Fruit fly (Drosophila melanogaster): ENCODE results near the gene Peritrophin-15b.

Gene Peritrophin-15b

dm6 chr2L:8426801-8427200 lies 32.1 kb upstream of the Peritrophin-15b start:
- TF ChIP-seq Met (GFP tag; optimal IDR thresholded peaks at IDR 0.05) (no peak), svp (GFP tag) (peak; percentile 74)

DNA sequence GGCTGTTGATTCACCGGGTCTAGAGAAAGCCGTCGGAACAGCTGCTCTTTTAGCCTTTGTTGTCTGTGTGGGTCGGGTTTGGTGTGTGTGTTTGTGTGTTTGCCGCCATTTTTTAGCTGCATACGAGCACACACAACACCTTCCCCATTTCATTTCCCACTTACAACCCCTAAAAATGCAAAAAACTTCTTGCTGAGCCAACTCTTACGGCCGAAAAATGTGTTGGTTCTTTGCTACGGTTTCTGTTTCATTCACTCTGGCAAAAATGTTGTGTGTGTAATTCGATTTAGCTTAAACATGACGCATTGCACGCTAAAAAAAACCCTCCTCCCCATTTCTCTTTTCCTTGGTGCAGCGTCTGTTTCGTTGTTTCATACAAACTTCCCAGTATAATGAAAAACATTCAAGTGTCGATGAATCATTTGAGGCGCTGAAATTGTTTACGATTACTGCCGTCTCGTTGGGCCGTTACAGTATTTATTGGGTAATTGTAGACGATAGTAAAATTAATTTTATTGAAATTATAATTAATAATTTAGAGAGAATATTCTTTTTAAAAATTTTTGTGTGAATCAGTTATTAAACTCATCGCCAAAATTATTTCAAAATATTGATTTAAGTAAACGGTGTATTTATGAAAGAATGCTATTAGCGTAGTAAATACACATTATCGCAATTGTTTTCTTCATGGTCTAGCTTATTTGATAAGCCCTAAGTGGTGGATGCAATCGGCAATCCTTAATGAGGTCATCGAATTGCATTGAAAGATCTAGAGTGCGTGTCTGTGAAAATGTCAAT lies 31.4 kb upstream of the Peritrophin-15b start:
- TF ChIP-seq Hr39 (GFP tag; optimal IDR thresholded peaks at IDR 0.05) = no peak
- no peak for TF ChIP-seq CG6276 (GFP tag; optimal IDR thresholded peaks at IDR 0.05)
- TF ChIP-seq Lpt (GFP tag; optimal IDR thresholded peaks at IDR 0.05) = no peak
- TF ChIP-seq salr (GFP tag; optimal IDR thresholded peaks at IDR 0.05) = no peak
- TF ChIP-seq Ets21C (GFP tag; optimal IDR thresholded peaks at IDR 0.05) = no peak
- no peak for TF ChIP-seq pdm3 (GFP tag; optimal IDR thresholded peaks at IDR 0.05)
- no peak for TF ChIP-seq spab (GFP tag; optimal IDR thresholded peaks at IDR 0.05)
- no peak for TF ChIP-seq CG8119 (GFP tag; IDR thresholded peaks at IDR 0.05)
- peak; percentile 5 for TF ChIP-seq esn (GFP tag; optimal IDR thresholded peaks at IDR 0.05)
- no peak for TF ChIP-seq Eip75B (GFP tag; optimal IDR thresholded peaks at IDR 0.05)
- no peak for TF ChIP-seq CG3919 (GFP tag; optimal IDR thresholded peaks at IDR 0.05)
- TF ChIP-seq CG6854 (GFP tag; optimal IDR thresholded peaks at IDR 0.05) = no peak
- TF ChIP-seq Eip93F (GFP tag; optimal IDR thresholded peaks at IDR 0.05) = peak; percentile 72
- no peak for TF ChIP-seq CG7368 (GFP tag; optimal IDR thresholded peaks at IDR 0.05)
- TF ChIP-seq fd59A (GFP tag; optimal IDR thresholded peaks at IDR 0.05) = no peak
- no peak for TF ChIP-seq CG3032 (tag; optimal IDR thresholded peaks at IDR 0.05)
- no peak for TF ChIP-seq CG6792 (GFP tag; optimal IDR thresholded peaks at IDR 0.05)
- TF ChIP-seq CG6163 (GFP tag; IDR thresholded peaks at IDR 0.05) = no peak
- TF ChIP-seq Ets96B (tag; optimal IDR thresholded peaks at IDR 0.05) = no peak
- no peak for TF ChIP-seq CG11902 (GFP tag; optimal IDR thresholded peaks at IDR 0.05)
- no peak for TF ChIP-seq CG1621 (tag; optimal IDR thresholded peaks at IDR 0.05)
- TF ChIP-seq lz (GFP tag; optimal IDR thresholded peaks at IDR 0.05) = no peak
- TF ChIP-seq CG15336 (GFP tag; IDR thresholded peaks at IDR 0.05) = 0 out of 2 replicates have a peak, but pooled peaks have one; percentile 9
- TF ChIP-seq Eip78C (GFP tag) = peak; percentile 57
- TF ChIP-seq CG4318 (GFP tag; optimal IDR thresholded peaks at IDR 0.05) = no peak
- peak; percentile 42 for TF ChIP-seq vri (GFP tag; optimal IDR thresholded peaks at IDR 0.05)
- TF ChIP-seq svp (GFP tag) = peak; percentile 85
- no peak for TF ChIP-seq Sox14 (GFP tag; optimal IDR thresholded peaks at IDR 0.05)

dm6 chr2L:8425212-8425611 lies 30.5 kb upstream of the Peritrophin-15b start:
- TF ChIP-seq CG11294 (GFP tag; IDR thresholded peaks at IDR 0.05) = no peak
- peak; percentile 68 for TF ChIP-seq vri (GFP tag; optimal IDR thresholded peaks at IDR 0.05)

- TF ChIP-seq acj6 (GFP tag; optimal IDR thresholded peaks at IDR 0.05) = no peak
- no peak for TF ChIP-seq dac (GFP tag; optimal IDR thresholded peaks at IDR 0.05)
- TF ChIP-seq esn (GFP tag; optimal IDR thresholded peaks at IDR 0.05) = no peak
- no peak for TF ChIP-seq dsx (GFP tag; optimal IDR thresholded peaks at IDR 0.05; ENCODE audit: poor library complexity, severe bottlenecking)
- TF ChIP-seq lz (GFP tag; optimal IDR thresholded peaks at IDR 0.05) = no peak
- TF ChIP-seq Blimp-1 (GFP tag; optimal IDR thresholded peaks at IDR 0.05) = no peak
- no peak for TF ChIP-seq Lpt (GFP tag; optimal IDR thresholded peaks at IDR 0.05)
- TF ChIP-seq CG9139 (GFP tag; optimal IDR thresholded peaks at IDR 0.05) = no peak
- no peak for TF ChIP-seq CG10669 (GFP tag; optimal IDR thresholded peaks at IDR 0.05)
- no peak for TF ChIP-seq ss (GFP tag; optimal IDR thresholded peaks at IDR 0.05)
These were observed 30.0 kb upstream of the Peritrophin-15b start for dm6 chr2L:8424662-8425208.

Measured in whole organism, prepupa.